Worm (Caenorhabditis elegans): ENCODE measurements around the gene Y37D8A.3.

The Y37D8A.3 gene

ce11 chrIII:12819148-12819547, 10.0 kb upstream of the Y37D8A.3 start (continued):
- TF ChIP-seq ceh-91 (GFP tag; IDR thresholded peaks at IDR 0.05) (peak; percentile 64), attf-3 (GFP tag; conservative IDR thresholded peaks at IDR 0.05) (peak; percentile 18; the same call in 1 of the 2 replicates), B0261.1 (tag; optimal IDR thresholded peaks at IDR 0.05) (no peak), madf-6 (GFP tag; IDR thresholded peaks at IDR 0.05) (peak; percentile 59; the same call in 1 of the 2 replicates), ccch-3 (GFP tag; optimal IDR thresholded peaks at IDR 0.05) (no peak), mcd-1 (GFP tag; IDR thresholded peaks at IDR 0.05) (0 out of 2 replicates have a peak, but pooled peaks have one; percentile 16), madf-8 (GFP tag; conservative IDR thresholded peaks at IDR 0.05) (peak; percentile 46; the same call in 1 of the 2 replicates), F10E7.11 (tag; optimal IDR thresholded peaks at IDR 0.05) (no peak), K12H6.12 (tag; optimal IDR thresholded peaks at IDR 0.05) (no peak), dox-1 (GFP tag; IDR thresholded peaks at IDR 0.05) (no peak), nhr-80 (tag; optimal IDR thresholded peaks at IDR 0.05) (no peak), T26A5.8 (tag; optimal IDR thresholded peaks at IDR 0.05) (no peak), D2030.7 (GFP tag; IDR thresholded peaks at IDR 0.05) (peak; percentile 21; the same call in 1 of the 2 replicates), unc-62 (GFP tag; optimal IDR thresholded peaks at IDR 0.05) (no peak), mel-28 (tag; optimal IDR thresholded peaks at IDR 0.05; ENCODE audit: borderline replicate concordance) (no peak), Y56A3A.18 (GFP tag; IDR thresholded peaks at IDR 0.05) (no peak), efl-1 (GFP tag; optimal IDR thresholded peaks at IDR 0.05) (peak; percentile 65), nhr-27 (tag; optimal IDR thresholded peaks at IDR 0.05) (no peak)

- no peak for TF ChIP-seq him-1 (tag; optimal IDR thresholded peaks at IDR 0.05)
- no peak for TF ChIP-seq lir-1 (GFP tag; conservative IDR thresholded peaks at IDR 0.05)
- TF ChIP-seq ztf-22 (GFP tag; optimal IDR thresholded peaks at IDR 0.05), result no peak
- no peak for TF ChIP-seq T26A5.8 (tag; optimal IDR thresholded peaks at IDR 0.05)
- no peak for TF ChIP-seq somi-1 (GFP tag; optimal IDR thresholded peaks at IDR 0.05)
- no peak for TF ChIP-seq ekl-4 (GFP tag; IDR thresholded peaks at IDR 0.05)
- TF ChIP-seq attf-6 (GFP tag; IDR thresholded peaks at IDR 0.05), result no peak
- TF ChIP-seq lsl-1 (GFP tag; optimal IDR thresholded peaks at IDR 0.05), result no peak
- TF ChIP-seq snpc-4 (GFP tag; optimal IDR thresholded peaks at IDR 0.05), result no peak
- no peak for TF ChIP-seq snpc-4 (tag; optimal IDR thresholded peaks at IDR 0.05)
- no peak for TF ChIP-seq cebp-2 (GFP tag; IDR thresholded peaks at IDR 0.05)
- no peak for TF ChIP-seq pbrm-1 (GFP tag; IDR thresholded peaks at IDR 0.05)
- TF ChIP-seq madf-3 (GFP tag; IDR thresholded peaks at IDR 0.05), result no peak
- no peak for TF ChIP-seq lin-54 (GFP tag; optimal IDR thresholded peaks at IDR 0.05)
- TF ChIP-seq ceh-79 (tag; optimal IDR thresholded peaks at IDR 0.05), result no peak
- no peak for TF ChIP-seq tbx-9 (tag; optimal IDR thresholded peaks at IDR 0.05; ENCODE audit: borderline replicate concordance)
- no peak for TF ChIP-seq lin-35 (GFP tag; optimal IDR thresholded peaks at IDR 0.05)
- TF ChIP-seq F57C9.4 (tag; optimal IDR thresholded peaks at IDR 0.05), result no peak
- TF ChIP-seq nhr-27 (tag; optimal IDR thresholded peaks at IDR 0.05), result no peak
- TF ChIP-seq zfh-2 (GFP tag; conservative IDR thresholded peaks at IDR 0.05), result no peak
These were observed 9.3 kb upstream of the Y37D8A.3 start, which contains the start of the genes Y37D8A.2 and Y37D8A.25 for ce11 chrIII:12819909-12820308. Y37D8A.2 (plus strand) TSS chrIII:12820193. Y37D8A.25 (minus strand) TSS chrIII:12820253.

- TF ChIP-seq xnd-1 (tag; optimal IDR thresholded peaks at IDR 0.05) (no peak), attf-3 (GFP tag; conservative IDR thresholded peaks at IDR 0.05) (peak; percentile 66)
These were observed 7.8 kb upstream of the Y37D8A.3 start for ce11 chrIII:12821331-12821730.

Measured in whole organism, young adult.